Worm (Caenorhabditis elegans) whole organism, L2 larva: ENCODE results near the gene srxa-1.

ENCODE experiments used
- C34F6.9 ChIP-seq: fragments of 150-350 bp; optimal IDR thresholded peaks from 2 replicates; lab custom pipeline; 2014; ENCODE audit warnings: missing biosample characterization, missing genetic modification characterization
- F13H6.1 ChIP-seq: sonication (generic microtip); optimal IDR thresholded peaks from 2 replicates; lab custom pipeline; 2016; ENCODE audit warnings: missing genetic modification characterization, missing compliant biosample characterization
- Y55F3AM.14 ChIP-seq: fragments of 200-800 bp; sonication (Bioruptor generic); optimal IDR thresholded peaks from 2 replicates; lab custom pipeline; 2018; ENCODE audit warnings: mild to moderate bottlenecking, missing genetic modification characterization, missing compliant biosample characterization
- ZK546.5 ChIP-seq: sonication (generic microtip); optimal IDR thresholded peaks from 2 replicates; lab custom pipeline; 2017; ENCODE audit warnings: missing biosample characterization, missing genetic modification characterization
- alr-1 ChIP-seq: fragments of 150-350 bp; optimal IDR thresholded peaks from 2 replicates; lab custom pipeline; 2014; ENCODE audit warnings: missing biosample characterization, missing genetic modification characterization
- blmp-1 ChIP-seq: sonication (generic microtip); optimal IDR thresholded peaks from 2 replicates; lab custom pipeline; 2017; ENCODE audit warnings: missing genetic modification characterization, mild to moderate bottlenecking, missing compliant biosample characterization, antibody characterized with exemption, moderate library complexity; ENCODE audit not compliant: insufficient read depth
- crh-2 ChIP-seq: sonication (generic microtip); optimal IDR thresholded peaks from 2 replicates; lab custom pipeline; 2017; ENCODE audit warnings: missing biosample characterization, missing genetic modification characterization
- egl-27 ChIP-seq: sonication (generic microtip); optimal IDR thresholded peaks from 3 replicates; lab custom pipeline; 2017; ENCODE audit warnings: missing biosample characterization, missing genetic modification reagents, missing genetic modification characterization
- elt-1 ChIP-seq: fragments of 150-350 bp; optimal IDR thresholded peaks from 2 replicates; lab custom pipeline; 2014; ENCODE audit warnings: missing biosample characterization, missing genetic modification characterization
- elt-3 ChIP-seq: sonication (generic microtip); optimal IDR thresholded peaks from 2 replicates; lab custom pipeline; 2017; ENCODE audit warnings: missing biosample characterization, missing genetic modification characterization
- fos-1 ChIP-seq: fragments of 150-350 bp; optimal IDR thresholded peaks from 2 replicates; lab custom pipeline; 2014; ENCODE audit warnings: missing biosample characterization, missing genetic modification characterization
- gmeb-1 ChIP-seq: fragments of 150-350 bp; optimal IDR thresholded peaks from 2 replicates; lab custom pipeline; 2014; ENCODE audit warnings: missing biosample characterization, missing genetic modification characterization
- lin-11 ChIP-seq: fragments of 150-350 bp; sonication (generic microtip); optimal IDR thresholded peaks from 2 replicates; lab custom pipeline; 2014; ENCODE audit warnings: missing biosample characterization, missing genetic modification characterization, inconsistent platforms, mixed read lengths
- lin-13 ChIP-seq: fragments of 150-350 bp; optimal IDR thresholded peaks from 2 replicates; lab custom pipeline; 2014; ENCODE audit warnings: missing biosample characterization, missing genetic modification reagents, missing genetic modification characterization
- lin-39 ChIP-seq: fragments of 150-350 bp; optimal IDR thresholded peaks from 2 replicates; lab custom pipeline; 2014; ENCODE audit warnings: missing biosample characterization, missing genetic modification reagents, missing genetic modification characterization
- lsy-2 ChIP-seq, 2 experiments: fragments of 150-350 bp in 1 of 2; sonication (generic microtip) in 1 of 2; optimal IDR thresholded peaks; 2 replicates each; lab custom pipeline; 2014 to 2017; ENCODE audit warnings: missing biosample characterization in 2 of 2, missing genetic modification characterization in 2 of 2
- mab-5 ChIP-seq: fragments of 150-350 bp; optimal IDR thresholded peaks from 2 replicates; lab custom pipeline; 2014; ENCODE audit warnings: missing biosample characterization, missing genetic modification characterization
- mdl-1 ChIP-seq, 2 experiments: fragments of 150-350 bp in 1 of 2; sonication (generic microtip) in 1 of 2; optimal IDR thresholded peaks; 2 replicates each; lab custom pipeline; 2017; ENCODE audit warnings: missing biosample characterization in 2 of 2, missing genetic modification characterization in 2 of 2
- nhr-129 ChIP-seq: fragments of 150-350 bp; optimal IDR thresholded peaks from 2 replicates; lab custom pipeline; 2014; ENCODE audit warnings: missing biosample characterization, missing genetic modification characterization
- nhr-21 ChIP-seq: fragments of 150-350 bp; optimal IDR thresholded peaks from 2 replicates; lab custom pipeline; 2014; ENCODE audit warnings: missing biosample characterization, missing genetic modification characterization
- nhr-23 ChIP-seq: fragments of 150-350 bp; optimal IDR thresholded peaks from 2 replicates; lab custom pipeline; 2014; ENCODE audit warnings: missing biosample characterization, missing genetic modification reagents, missing genetic modification characterization
- nhr-237 ChIP-seq: fragments of 150-350 bp; optimal IDR thresholded peaks from 2 replicates; lab custom pipeline; 2014; ENCODE audit warnings: missing biosample characterization, missing genetic modification characterization
- nhr-25 ChIP-seq: fragments of 150-350 bp; sonication (generic microtip); optimal IDR thresholded peaks from 3 replicates; lab custom pipeline; 2014; ENCODE audit warnings: missing biosample characterization, missing genetic modification characterization
- sem-4 ChIP-seq: fragments of 150-350 bp; optimal IDR thresholded peaks from 2 replicates; lab custom pipeline; 2014; ENCODE audit warnings: missing biosample characterization, missing genetic modification reagents, missing genetic modification characterization
- sma-3 ChIP-seq: sonication (generic microtip); optimal IDR thresholded peaks from 2 replicates; lab custom pipeline; 2016; ENCODE audit warnings: missing genetic modification reagents, missing genetic modification characterization, missing compliant biosample characterization
- sma-9 ChIP-seq, 2 experiments: fragments of 150-350 bp in 1 of 2; sonication (generic microtip) in 1 of 2; optimal IDR thresholded peaks; 2 replicates each; lab custom pipeline; 2014 to 2016; ENCODE audit warnings: missing genetic modification characterization in 2 of 2, mild to moderate bottlenecking in 1 of 2, missing biosample characterization in 1 of 2, missing compliant biosample characterization in 1 of 2, missing genetic modification reagents in 1 of 2, moderate library complexity in 1 of 2
- snpc-4 ChIP-seq: fragments of 150-350 bp; optimal IDR thresholded peaks from 2 replicates; lab custom pipeline; 2014; ENCODE audit warnings: missing biosample characterization, missing genetic modification characterization
- unc-39 ChIP-seq: fragments of 150-350 bp; optimal IDR thresholded peaks from 2 replicates; lab custom pipeline; 2014; ENCODE audit warnings: missing biosample characterization, missing genetic modification characterization
- unc-55 ChIP-seq: fragments of 150-350 bp; sonication (generic microtip); optimal IDR thresholded peaks from 3 replicates; lab custom pipeline; 2014; ENCODE audit warnings: missing biosample characterization, missing genetic modification reagents, missing genetic modification characterization
- unc-62 ChIP-seq: fragments of 150-350 bp; optimal IDR thresholded peaks from 2 replicates; lab custom pipeline; 2014; ENCODE audit warnings: missing biosample characterization, missing genetic modification reagents, missing genetic modification characterization
- zag-1 ChIP-seq: fragments of 150-350 bp; optimal IDR thresholded peaks from 2 replicates; lab custom pipeline; 2014; ENCODE audit warnings: missing biosample characterization, missing genetic modification characterization
- ztf-1 ChIP-seq: fragments of 200-800 bp; sonication (Bioruptor generic); conservative IDR thresholded peaks from 2 replicates; pipeline ENCODE4 v1.3.6; 2022; ENCODE audit warnings: missing genetic modification characterization, missing compliant biosample characterization
- ztf-4 ChIP-seq: fragments of 150-350 bp; optimal IDR thresholded peaks from 2 replicates; lab custom pipeline; 2014; ENCODE audit warnings: missing biosample characterization, missing genetic modification characterization

srxa-1 gene

ce11 chrV:20692903-20693302 lies 39.0 kb upstream of the srxa-1 start:
- TF ChIP-seq nhr-129 (tag; lab: Kevin White, UChicago) (peak; percentile 57), blmp-1 (tag; lab: Kevin White, UChicago) (peak; percentile 54), gmeb-1 (tag; lab: Kevin White, UChicago) (no peak), sma-3 (GFP tag; lab: Kevin White, UChicago) (peak; percentile 25), nhr-25 (peak; percentile 79), sma-9 (GFP tag; optimal IDR thresholded peaks at IDR 0.05; lab: Kevin White, UChicago) (peak; percentile 39), sma-9 (tag; optimal IDR thresholded peaks at IDR 0.05; lab: Kevin White, UChicago) (no peak)

- TF ChIP-seq nhr-237 (tag; lab: Kevin White, UChicago) (no peak), unc-39 (tag; lab: Kevin White, UChicago) (no peak), crh-2 (peak; percentile 4), sma-3 (GFP tag; lab: Kevin White, UChicago) (peak; percentile 73), lin-13 (GFP tag; lab: Kevin White, UChicago) (peak; percentile 45), mdl-1 (tag; optimal IDR thresholded peaks at IDR 0.05; lab: Kevin White, UChicago) (no peak), egl-27 (tag; lab: Kevin White, UChicago) (no peak), gmeb-1 (tag; lab: Kevin White, UChicago) (peak; percentile 44), sem-4 (tag; lab: Kevin White, UChicago) (no peak), C34F6.9 (peak; percentile 6), ztf-1 (GFP tag; lab: Robert Waterston, UW) (no peak), nhr-129 (tag; lab: Kevin White, UChicago) (peak; percentile 39), fos-1 (no peak), Y55F3AM.14 (GFP tag; lab: Kevin White, UChicago) (peak; percentile 18), lsy-2 (tag; optimal IDR thresholded peaks at IDR 0.05; lab: Kevin White, UChicago) (peak in 1 of 2 experiments; percentile 21), F13H6.1 (tag; lab: Kevin White, UChicago) (peak; percentile 40), unc-55 (GFP tag; lab: Kevin White, UChicago) (peak; percentile 18), lin-11 (tag; lab: Kevin White, UChicago) (peak; percentile 17), elt-1 (tag; lab: Kevin White, UChicago) (no peak)
- TF ChIP-seq, all 48 proteins: peak for 11
Measured at ce11 chrV:20693968-20694367, 37.9 kb upstream of the srxa-1 start.

DNA sequence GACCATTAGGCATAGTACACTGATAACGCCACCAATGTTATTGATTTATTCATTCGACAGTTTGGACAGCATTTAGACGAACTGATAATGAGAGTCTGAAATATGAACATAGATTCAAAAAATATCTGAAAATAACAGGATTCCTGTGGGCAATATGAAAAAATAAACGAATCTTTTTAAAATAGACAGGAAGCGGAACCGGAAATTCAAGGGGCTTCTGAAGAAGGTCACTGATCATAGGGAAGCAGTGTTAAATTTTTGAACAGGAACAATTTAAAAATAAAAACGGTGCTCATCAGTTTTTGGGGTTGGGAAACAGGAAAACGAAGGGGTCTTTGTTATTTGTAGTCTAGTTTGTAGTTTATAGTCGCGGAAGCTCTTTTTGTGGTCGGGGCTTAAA lies 33.6 kb upstream of the srxa-1 start, which contains the start of gene F53F8.7:
TSS of gene F53F8.7 (minus strand) at position 101 of the 400 bp plus-strand sequence.
- TF ChIP-seq nhr-129 (tag; lab: Kevin White, UChicago) (no peak), elt-3 (tag; lab: Kevin White, UChicago) (no peak), elt-1 (tag; lab: Kevin White, UChicago) (no peak), Y55F3AM.14 (GFP tag; lab: Kevin White, UChicago) (no peak), unc-39 (tag; lab: Kevin White, UChicago) (no peak), alr-1 (no peak), nhr-237 (tag; lab: Kevin White, UChicago) (no peak), lin-13 (GFP tag; lab: Kevin White, UChicago) (no peak)

- peak; percentile 85 for TF ChIP-seq snpc-4 (tag; lab: Kevin White, UChicago)
- TF ChIP-seq, all 48 proteins: peak for 1; not testable (repeated sequence) for 47
Measured at ce11 chrV:20698837-20699236, 33.0 kb upstream of the srxa-1 start.

DNA sequence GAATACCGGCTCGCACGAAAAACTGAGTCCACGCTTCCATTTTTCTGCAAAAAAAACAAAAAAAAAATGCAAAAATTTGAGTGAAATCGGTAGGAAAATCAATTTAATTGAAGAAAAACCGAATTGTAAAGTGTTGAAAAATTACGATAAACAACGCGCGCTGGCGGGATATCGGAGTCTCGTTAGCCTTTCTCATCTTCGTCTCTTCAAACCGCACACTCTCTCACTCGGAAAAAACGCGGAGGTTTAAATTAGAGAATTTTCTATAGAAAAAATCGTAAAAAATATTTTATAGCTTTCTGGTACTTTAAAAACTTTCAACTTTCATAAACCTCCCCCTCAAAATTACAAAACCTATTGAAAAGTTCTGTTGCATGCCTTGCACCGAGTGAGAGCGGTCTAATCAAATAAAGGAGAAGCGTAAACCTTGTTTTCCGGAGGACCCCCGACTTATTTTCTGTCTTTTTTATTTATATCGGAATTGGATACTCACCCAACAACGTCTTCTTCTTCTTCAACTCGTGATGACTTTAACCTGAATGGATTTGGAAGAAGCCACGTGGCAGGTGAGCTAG lies 27.8 kb upstream of the srxa-1 start, which contains the start of the genes F53F8.5 and F53F8.6:
TSS of gene F53F8.5 (minus strand) at position 52 of the 575 bp plus-strand sequence.
TSS of gene F53F8.6 (plus strand) at position 230 of the 575 bp plus-strand sequence.
- TF ChIP-seq sem-4 (tag; lab: Kevin White, UChicago): no peak
- no peak for TF ChIP-seq unc-62 (GFP tag; lab: Kevin White, UChicago)
- TF ChIP-seq mdl-1 (tag; optimal IDR thresholded peaks at IDR 0.05; lab: Kevin White, UChicago): no peak
- TF ChIP-seq lin-11 (tag; lab: Kevin White, UChicago): no peak
- no peak for TF ChIP-seq nhr-25
- no peak for TF ChIP-seq Y55F3AM.14 (GFP tag; lab: Kevin White, UChicago)
- TF ChIP-seq mab-5 (tag; lab: Kevin White, UChicago): peak; percentile 27
- TF ChIP-seq sma-9 (GFP tag; optimal IDR thresholded peaks at IDR 0.05; lab: Kevin White, UChicago): peak; percentile 36
- no peak for TF ChIP-seq sma-9 (tag; optimal IDR thresholded peaks at IDR 0.05; lab: Kevin White, UChicago)
- peak; percentile 9 for TF ChIP-seq nhr-129 (tag; lab: Kevin White, UChicago)
- TF ChIP-seq gmeb-1 (tag; lab: Kevin White, UChicago): peak; percentile 94
- TF ChIP-seq ztf-4: no peak
- TF ChIP-seq lin-13 (GFP tag; lab: Kevin White, UChicago): peak; percentile 21
- no peak for TF ChIP-seq fos-1
- TF ChIP-seq alr-1: no peak
- peak; percentile 64 for TF ChIP-seq snpc-4 (tag; lab: Kevin White, UChicago)
- peak; percentile 34 to 73 for TF ChIP-seq lsy-2 (tag; optimal IDR thresholded peaks at IDR 0.05; lab: Kevin White, UChicago)
- peak; percentile 18 for TF ChIP-seq F13H6.1 (tag; lab: Kevin White, UChicago)
- peak; percentile 70 for TF ChIP-seq unc-55 (GFP tag; lab: Kevin White, UChicago)
- TF ChIP-seq sma-3 (GFP tag; lab: Kevin White, UChicago): peak; percentile 24
- peak; percentile 55 for TF ChIP-seq crh-2
- no peak for TF ChIP-seq nhr-237 (tag; lab: Kevin White, UChicago)
- TF ChIP-seq C34F6.9: peak; percentile 69
- no peak for TF ChIP-seq blmp-1 (tag; lab: Kevin White, UChicago)
- no peak for TF ChIP-seq nhr-23
- TF ChIP-seq nhr-21 (tag; lab: Kevin White, UChicago): no peak
- no peak for TF ChIP-seq ZK546.5 (tag; lab: Kevin White, UChicago)
- TF ChIP-seq lin-39: no peak
- no peak for TF ChIP-seq zag-1 (tag; lab: Kevin White, UChicago)
